Worm (Caenorhabditis elegans): Measurements from ENCODE around the gene dop-6.

The dop-6 gene

DNA sequence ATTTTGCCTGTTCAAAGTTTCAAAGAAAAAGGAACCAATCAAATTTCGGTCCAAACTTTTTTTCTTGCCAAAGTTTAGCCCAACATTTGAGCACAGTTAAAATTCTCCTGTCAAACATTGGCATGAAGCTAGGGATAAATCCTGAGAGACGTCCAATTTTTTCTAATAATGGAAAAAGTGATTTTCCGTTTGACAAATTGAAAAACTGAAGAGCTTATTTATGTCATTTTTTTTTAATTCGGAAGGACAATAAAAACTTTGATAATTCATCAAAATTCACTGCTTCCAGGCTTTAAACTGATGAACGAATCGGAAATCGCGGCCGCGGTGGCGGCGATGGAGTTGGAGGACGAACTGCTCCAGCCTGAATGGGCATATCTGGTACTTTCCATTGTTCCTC is at the start of gene dop-6:
Gene dop-6, plus strand, starts transcription at position 301 of the 400 bp plus-strand sequence.
- TF ChIP-seq mdl-1 (tag; optimal IDR thresholded peaks at IDR 0.05) (no peak), ceh-9 (tag; optimal IDR thresholded peaks at IDR 0.05) (no peak), sea-2 (GFP tag; optimal IDR thresholded peaks at IDR 0.05) (no peak), pha-4 (tag; optimal IDR thresholded peaks at IDR 0.05) (no peak), daf-12 (tag; optimal IDR thresholded peaks at IDR 0.05) (no peak), ceh-16 (tag; optimal IDR thresholded peaks at IDR 0.05) (no peak), nhr-23 (tag; optimal IDR thresholded peaks at IDR 0.05) (no peak), mml-1 (tag; optimal IDR thresholded peaks at IDR 0.05) (no peak), lin-39 (tag; optimal IDR thresholded peaks at IDR 0.05) (no peak), nfya-1 (tag; optimal IDR thresholded peaks at IDR 0.05; ENCODE audit: insufficient read depth) (no peak), unc-62 (GFP tag; optimal IDR thresholded peaks at IDR 0.05) (no peak), ama-1 (optimal IDR thresholded peaks at IDR 0.05) (no peak), elt-3 (tag; optimal IDR thresholded peaks at IDR 0.05) (no peak), elt-1 (tag; optimal IDR thresholded peaks at IDR 0.05) (no peak), aly-2 (tag; optimal IDR thresholded peaks at IDR 0.05) (no peak)

DNA sequence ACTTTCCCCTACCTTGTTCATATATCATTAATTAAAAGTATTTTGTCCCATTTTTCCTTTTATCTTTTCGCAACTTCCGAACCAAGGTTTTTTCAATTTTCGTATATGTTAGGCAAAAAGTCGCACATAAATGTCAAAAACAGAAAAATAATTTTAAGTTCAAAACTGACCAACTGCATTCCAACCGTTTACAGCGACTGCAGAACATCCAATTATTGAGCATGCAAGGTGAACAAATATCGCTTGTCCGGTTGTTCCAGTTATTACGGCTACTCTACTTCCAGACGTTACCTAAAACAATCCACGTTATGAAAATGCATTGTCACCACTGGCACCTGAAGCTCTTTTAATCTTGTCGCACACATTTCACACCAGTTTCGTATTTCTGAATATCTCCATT is 47.0 kb upstream of the dop-6 start, which contains the start of gene C52B9.10:
Gene C52B9.10, plus strand, starts transcription at position 301 of the 400 bp plus-strand sequence.
- no peak for TF ChIP-seq ceh-82 (tag; optimal IDR thresholded peaks at IDR 0.05)

DNA sequence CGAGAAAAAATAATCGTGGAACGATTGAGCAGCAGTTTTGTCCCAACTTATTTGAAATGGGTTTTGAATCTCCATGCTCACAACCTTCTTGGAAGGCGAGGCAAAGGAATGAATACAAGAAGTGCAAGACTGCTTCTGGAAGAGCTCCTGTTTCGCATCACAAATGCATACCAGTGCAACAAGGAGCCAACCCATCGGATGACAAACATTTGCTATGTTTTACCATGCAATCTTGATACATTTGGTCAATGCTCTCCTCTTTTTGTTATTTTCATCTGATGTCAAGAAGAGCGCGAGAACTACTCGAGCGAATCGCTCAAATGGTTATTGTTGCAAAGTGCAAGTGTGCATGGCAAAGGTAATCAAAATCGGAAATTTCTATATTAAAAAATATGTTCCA is 46.5 kb upstream of the dop-6 start, which contains the start of gene mec-18:
Gene mec-18, minus strand, starts transcription at position 101 of the 400 bp plus-strand sequence.
- TF ChIP-seq snpc-4 (tag; optimal IDR thresholded peaks at IDR 0.05) = no peak
- TF ChIP-seq nfya-1 (tag; optimal IDR thresholded peaks at IDR 0.05; ENCODE audit: insufficient read depth) = no peak
- no peak for TF ChIP-seq nhr-11 (tag; optimal IDR thresholded peaks at IDR 0.05)
- TF ChIP-seq fos-1 (tag; optimal IDR thresholded peaks at IDR 0.05) = no peak
- TF ChIP-seq unc-62 (GFP tag; optimal IDR thresholded peaks at IDR 0.05) = no peak
- TF ChIP-seq egl-27 (tag; optimal IDR thresholded peaks at IDR 0.05) = no peak
- no peak for TF ChIP-seq R02D3.7 (tag; optimal IDR thresholded peaks at IDR 0.05)
- TF ChIP-seq elt-2 (tag; optimal IDR thresholded peaks at IDR 0.05) = no peak
- TF ChIP-seq ama-1 (optimal IDR thresholded peaks at IDR 0.05) = no peak
- TF ChIP-seq lsy-12 (tag; optimal IDR thresholded peaks at IDR 0.05) = no peak
- no peak for TF ChIP-seq nhr-76 (tag; optimal IDR thresholded peaks at IDR 0.05)
- TF ChIP-seq nhr-25 (tag; optimal IDR thresholded peaks at IDR 0.05) = no peak
- TF ChIP-seq mml-1 (tag; optimal IDR thresholded peaks at IDR 0.05) = no peak
- TF ChIP-seq tbx-2 (tag; optimal IDR thresholded peaks at IDR 0.05) = no peak

DNA sequence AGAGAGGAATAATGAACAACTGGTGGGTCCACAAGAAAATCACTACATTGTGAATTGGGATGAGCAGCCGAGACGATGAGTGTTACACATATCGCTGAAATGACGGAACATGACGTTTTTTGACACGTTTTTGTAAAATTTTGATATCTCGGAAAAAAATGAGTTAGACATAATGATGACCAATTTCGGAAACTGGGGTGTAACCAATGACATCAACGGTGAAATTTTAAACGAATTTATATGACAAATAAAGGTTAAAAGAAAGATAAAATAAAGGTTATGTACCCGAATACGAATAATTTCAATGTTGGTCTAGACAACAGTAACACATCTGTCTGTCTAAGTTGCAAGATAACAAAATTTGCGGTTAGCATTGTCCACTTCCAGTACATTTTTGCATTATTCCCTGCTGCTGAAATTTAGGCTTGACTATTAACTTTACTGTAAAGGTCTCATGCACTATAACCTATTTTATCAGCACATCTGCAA is 41.3 kb upstream of the dop-6 start, which contains the start of the genes twk-28 and ets-9:
Gene twk-28, minus strand, starts transcription at position 51 of the 489 bp plus-strand sequence.
Gene ets-9, plus strand, starts transcription at position 410 of the 489 bp plus-strand sequence.
- no peak for TF ChIP-seq egl-27 (tag; optimal IDR thresholded peaks at IDR 0.05)
- TF ChIP-seq fkh-10 (GFP tag; optimal IDR thresholded peaks at IDR 0.05) = no peak
- TF ChIP-seq snpc-4 (tag; optimal IDR thresholded peaks at IDR 0.05) = no peak
- TF ChIP-seq nhr-77 (tag; optimal IDR thresholded peaks at IDR 0.05) = no peak

DNA sequence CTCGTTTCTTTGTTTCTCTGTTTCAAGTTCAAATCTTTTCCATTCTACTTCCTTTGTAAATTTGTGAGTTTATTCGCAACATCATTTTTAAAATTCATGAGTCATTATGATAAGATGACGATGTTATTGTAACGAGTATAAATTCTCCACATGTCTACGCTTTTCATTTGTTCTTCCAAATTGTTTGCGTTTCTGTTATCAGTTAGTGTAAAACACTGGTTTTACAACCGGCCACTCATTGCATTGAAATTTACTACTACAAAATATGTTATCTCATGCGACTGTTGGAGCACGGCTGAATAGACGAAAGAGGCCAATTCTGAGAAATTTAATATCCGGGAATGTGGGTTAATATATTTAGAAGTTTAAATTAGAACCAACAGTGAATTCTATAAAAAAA is 38.3 kb upstream of the dop-6 start, which contains the start of gene C52B9.19:
Gene C52B9.19, plus strand, starts transcription at position 176 of the 400 bp plus-strand sequence.
- TF ChIP-seq ztf-11 (tag; optimal IDR thresholded peaks at IDR 0.05) (no peak), elt-2 (tag; optimal IDR thresholded peaks at IDR 0.05) (peak; percentile 68), pha-4 (tag; optimal IDR thresholded peaks at IDR 0.05) (peak; percentile 57), lin-39 (tag; optimal IDR thresholded peaks at IDR 0.05) (no peak), ceh-28 (tag; optimal IDR thresholded peaks at IDR 0.05) (no peak), pqm-1 (tag; optimal IDR thresholded peaks at IDR 0.05) (peak; percentile 82), nfya-1 (tag; optimal IDR thresholded peaks at IDR 0.05; ENCODE audit: insufficient read depth) (no peak), elt-1 (tag; optimal IDR thresholded peaks at IDR 0.05) (no peak)

DNA sequence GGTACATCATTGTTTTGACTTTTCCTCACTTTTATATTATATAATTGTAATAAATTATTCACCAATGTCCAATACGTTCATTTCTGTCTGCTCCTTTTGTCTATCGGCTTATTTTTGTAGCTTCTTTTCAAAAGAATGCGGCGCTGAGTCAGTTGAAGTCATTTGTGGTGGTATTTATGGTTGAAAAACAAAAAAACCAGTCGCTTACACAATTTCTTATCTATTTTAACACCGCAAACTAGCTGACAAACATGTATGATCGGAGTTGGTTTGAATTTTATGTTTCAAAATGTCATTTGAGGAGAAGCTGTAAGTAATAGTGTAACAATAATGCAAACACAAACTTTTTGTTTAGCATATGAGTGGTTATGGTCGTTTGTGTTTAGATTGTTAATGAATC is 36.7 kb upstream of the dop-6 start, which contains the start of gene ets-10:
Gene ets-10, plus strand, starts transcription at position 201 of the 400 bp plus-strand sequence.
- no peak for TF ChIP-seq egl-27 (tag; optimal IDR thresholded peaks at IDR 0.05)
- no peak for TF ChIP-seq ceh-82 (tag; optimal IDR thresholded peaks at IDR 0.05)
- TF ChIP-seq lin-15B (tag; optimal IDR thresholded peaks at IDR 0.05) = no peak
- TF ChIP-seq fkh-2 (tag; optimal IDR thresholded peaks at IDR 0.05) = no peak
- no peak for TF ChIP-seq nhr-43 (tag; optimal IDR thresholded peaks at IDR 0.05; ENCODE audit: poor library complexity, severe bottlenecking)
- TF ChIP-seq skn-1 (tag; optimal IDR thresholded peaks at IDR 0.05) = peak; percentile 9
- TF ChIP-seq mml-1 (tag; optimal IDR thresholded peaks at IDR 0.05) = no peak
- TF ChIP-seq ZK546.5 (tag; optimal IDR thresholded peaks at IDR 0.05) = no peak
- peak; percentile 34 for TF ChIP-seq pqm-1 (tag; optimal IDR thresholded peaks at IDR 0.05)
- no peak for TF ChIP-seq nhr-25 (tag; optimal IDR thresholded peaks at IDR 0.05)
- no peak for TF ChIP-seq ama-1 (optimal IDR thresholded peaks at IDR 0.05)
- TF ChIP-seq elt-2 (tag; optimal IDR thresholded peaks at IDR 0.05) = peak; percentile 39
- no peak for TF ChIP-seq ceh-16 (tag; optimal IDR thresholded peaks at IDR 0.05)
- no peak for TF ChIP-seq snpc-4 (tag; optimal IDR thresholded peaks at IDR 0.05)
- TF ChIP-seq pha-4 (tag; optimal IDR thresholded peaks at IDR 0.05) = peak; percentile 37
- no peak for TF ChIP-seq unc-62 (GFP tag; optimal IDR thresholded peaks at IDR 0.05)
- TF ChIP-seq aly-2 (tag; optimal IDR thresholded peaks at IDR 0.05) = no peak
- no peak for TF ChIP-seq ceh-9 (tag; optimal IDR thresholded peaks at IDR 0.05)
- no peak for TF ChIP-seq nfya-1 (tag; optimal IDR thresholded peaks at IDR 0.05; ENCODE audit: insufficient read depth)
- no peak for TF ChIP-seq nhr-77 (tag; optimal IDR thresholded peaks at IDR 0.05)
- TF ChIP-seq lsy-12 (tag; optimal IDR thresholded peaks at IDR 0.05) = no peak
- no peak for TF ChIP-seq nhr-28 (tag; optimal IDR thresholded peaks at IDR 0.05)
- no peak for TF ChIP-seq eor-1 (tag; optimal IDR thresholded peaks at IDR 0.05)
- TF ChIP-seq elt-1 (tag; optimal IDR thresholded peaks at IDR 0.05) = no peak
- TF ChIP-seq lin-39 (tag; optimal IDR thresholded peaks at IDR 0.05) = no peak
- TF ChIP-seq jun-1 (tag; optimal IDR thresholded peaks at IDR 0.05) = no peak
- no peak for TF ChIP-seq sea-2 (GFP tag; optimal IDR thresholded peaks at IDR 0.05)
- no peak for TF ChIP-seq nhr-23 (tag; optimal IDR thresholded peaks at IDR 0.05)

All from whole organism, L3 larva.